Fruit fly (Drosophila melanogaster) whole organism, embryonic: ENCODE results near the gene tbc.

ENCODE experiments used
- Aef1 ChIP-seq: fragments of 200-800 bp; sonication (Bioruptor generic); IDR thresholded peaks from 3 replicates; pipeline ENCODE4 v1.3.6; 2022; ENCODE audit warnings: missing biosample characterization, missing genetic modification characterization
- Atf6 ChIP-seq: fragments of 200-800 bp; sonication (Bioruptor generic); IDR thresholded peaks from 2 replicates; pipeline ENCODE4 v1.3.6; 2022; ENCODE audit warnings: missing biosample characterization, missing genetic modification characterization
- Blimp-1 ChIP-seq: fragments of 200-800 bp; sonication (Bioruptor generic); optimal IDR thresholded peaks from 3 replicates; lab custom pipeline; 2018; ENCODE audit warnings: missing biosample characterization, missing genetic modification characterization, mild to moderate bottlenecking, moderate library complexity, missing genetic modification reagents
- CG10267 ChIP-seq: fragments of 200-800 bp; sonication (Bioruptor generic); optimal IDR thresholded peaks from 2 replicates; lab custom pipeline; 2018; ENCODE audit warnings: missing biosample characterization, mild to moderate bottlenecking, missing genetic modification characterization, moderate library complexity
- CG12155 ChIP-seq: fragments of 200-800 bp; sonication (Bioruptor generic); optimal IDR thresholded peaks from 3 replicates; lab custom pipeline; 2016; ENCODE audit warnings: missing biosample characterization, missing genetic modification characterization
- CG1233 ChIP-seq: fragments of 200-800 bp; sonication (Bioruptor generic); optimal IDR thresholded peaks from 4 replicates; lab custom pipeline; 2018; ENCODE audit warnings: missing biosample characterization, mild to moderate bottlenecking, missing genetic modification characterization
- CG13123 ChIP-seq: fragments of 200-800 bp; sonication (Bioruptor generic); optimal IDR thresholded peaks from 2 replicates; lab custom pipeline; 2016; ENCODE audit warnings: missing biosample characterization, missing genetic modification characterization
- CG13287 ChIP-seq: fragments of 200-800 bp; sonication (Bioruptor generic); IDR thresholded peaks from 2 replicates; pipeline ENCODE4 v1.3.6; 2022; ENCODE audit warnings: missing biosample characterization, missing genetic modification characterization; ENCODE audit not compliant: partially characterized antibody
- CG13624 ChIP-seq: fragments of 200-800 bp; sonication (Bioruptor generic); optimal IDR thresholded peaks from 2 replicates; lab custom pipeline; 2016; ENCODE audit warnings: missing biosample characterization, missing genetic modification characterization
- CG13894 ChIP-seq: fragments of 200-800 bp; sonication (Bioruptor generic); optimal IDR thresholded peaks from 3 replicates; lab custom pipeline; 2018; ENCODE audit warnings: missing biosample characterization, mild to moderate bottlenecking, missing genetic modification characterization, moderate library complexity
- CG14667 ChIP-seq: fragments of 200-800 bp; sonication (Bioruptor generic); IDR thresholded peaks from 2 replicates; pipeline ENCODE4 v1.3.6; 2022; ENCODE audit warnings: missing biosample characterization, missing genetic modification characterization
- CG15269 ChIP-seq: fragments of 200-800 bp; sonication (Bioruptor generic); optimal IDR thresholded peaks from 2 replicates; lab custom pipeline; 2018; ENCODE audit warnings: missing biosample characterization, mild to moderate bottlenecking, missing genetic modification characterization, moderate library complexity
- CG17361 ChIP-seq: fragments of 200-800 bp; sonication (Bioruptor generic); IDR thresholded peaks from 3 replicates; pipeline ENCODE4 v1.3.6; 2022; ENCODE audit warnings: missing biosample characterization, missing genetic modification characterization
- CG18619 ChIP-seq: fragments of 200-800 bp; sonication (Bioruptor generic); optimal IDR thresholded peaks from 3 replicates; lab custom pipeline; 2017; ENCODE audit warnings: missing biosample characterization, mild to moderate bottlenecking, missing genetic modification characterization
- CG31224 ChIP-seq: fragments of 200-800 bp; sonication (Bioruptor generic); IDR thresholded peaks from 2 replicates; pipeline ENCODE4 v1.3.6; 2022; ENCODE audit warnings: missing biosample characterization, missing genetic modification characterization
- CG4424 ChIP-seq: fragments of 200-800 bp; sonication (Bioruptor generic); optimal IDR thresholded peaks from 3 replicates; lab custom pipeline; 2016; ENCODE audit warnings: missing biosample characterization, missing genetic modification characterization
- CG4617 ChIP-seq: fragments of 200-800 bp; sonication (Bioruptor generic); optimal IDR thresholded peaks from 3 replicates; lab custom pipeline; 2016; ENCODE audit warnings: missing biosample characterization, missing genetic modification characterization, borderline replicate concordance
- CG5245 ChIP-seq: fragments of 200-800 bp; sonication (Bioruptor generic); optimal IDR thresholded peaks from 3 replicates; lab custom pipeline; 2016; ENCODE audit warnings: missing biosample characterization, missing genetic modification characterization
- CG7357 ChIP-seq: fragments of 200-800 bp; sonication (Bioruptor generic); IDR thresholded peaks from 3 replicates; pipeline ENCODE4 v1.3.6; 2022; ENCODE audit warnings: missing biosample characterization, missing genetic modification characterization
- CG7745 ChIP-seq: fragments of 200-800 bp; sonication (Bioruptor generic); optimal IDR thresholded peaks from 2 replicates; lab custom pipeline; 2018; ENCODE audit warnings: missing biosample characterization, mild to moderate bottlenecking, missing genetic modification characterization, moderate library complexity
- CG7963 ChIP-seq: fragments of 200-800 bp; sonication (Bioruptor generic); IDR thresholded peaks from 3 replicates; pipeline ENCODE4 v1.3.6; 2022; ENCODE audit warnings: missing biosample characterization, missing genetic modification characterization; ENCODE audit not compliant: partially characterized antibody
- CG8924 ChIP-seq: fragments of 200-800 bp; optimal IDR thresholded peaks from 3 replicates; lab custom pipeline; 2019; ENCODE audit warnings: missing biosample characterization, mild to moderate bottlenecking, missing genetic modification characterization, moderate library complexity
- CG9215 ChIP-seq: fragments of 200-800 bp; sonication (Bioruptor generic); IDR thresholded peaks from 2 replicates; pipeline ENCODE4 v1.3.6; 2022; ENCODE audit warnings: missing biosample characterization, missing genetic modification characterization
- CoRest ChIP-seq: fragments of 200-800 bp; sonication (Bioruptor generic); optimal IDR thresholded peaks from 3 replicates; lab custom pipeline; 2018; ENCODE audit warnings: missing biosample characterization, mild to moderate bottlenecking, missing genetic modification characterization, moderate library complexity
- Deaf1 ChIP-seq: fragments of 200-800 bp; optimal IDR thresholded peaks from 3 replicates; lab custom pipeline; 2019; ENCODE audit warnings: missing biosample characterization, mild to moderate bottlenecking, missing genetic modification characterization, moderate library complexity
- ERR ChIP-seq: fragments of 200-800 bp; sonication (Bioruptor generic); optimal IDR thresholded peaks from 2 replicates; lab custom pipeline; 2016; ENCODE audit warnings: missing biosample characterization, missing genetic modification characterization
- Eip74EF ChIP-seq, 2 experiments: fragments of 200-800 bp in 1 of 2; fragments of >200 bp in 1 of 2; sonication (Bioruptor generic) in 1 of 2; optimal IDR thresholded peaks; 2 replicates each; lab custom pipeline; 2017 to 2019; ENCODE audit warnings: missing biosample characterization in 2 of 2, missing genetic modification characterization in 2 of 2, mild to moderate bottlenecking in 1 of 2, moderate library complexity in 1 of 2
- Hey ChIP-seq: fragments of 200-800 bp; sonication (Bioruptor generic); optimal IDR thresholded peaks from 3 replicates; lab custom pipeline; 2018; ENCODE audit warnings: missing biosample characterization, mild to moderate bottlenecking, missing genetic modification characterization
- MBD-R2 ChIP-seq: fragments of 200-800 bp; sonication (Bioruptor generic); IDR thresholded peaks from 2 replicates; pipeline ENCODE4 v1.3.6; 2022; ENCODE audit warnings: missing biosample characterization, missing genetic modification characterization
- Mrtf ChIP-seq: fragments of 200-800 bp; sonication (Bioruptor generic); IDR thresholded peaks from 3 replicates; pipeline ENCODE4 v1.3.6; 2022; ENCODE audit warnings: missing biosample characterization, missing genetic modification characterization
- Optix ChIP-seq: fragments of 200-800 bp; sonication (Bioruptor generic); IDR thresholded peaks from 3 replicates; pipeline ENCODE4 v1.3.6; 2022; ENCODE audit warnings: missing biosample characterization, missing genetic modification characterization
- Sox102F ChIP-seq: fragments of 200-800 bp; sonication (Bioruptor generic); optimal IDR thresholded peaks from 2 replicates; lab custom pipeline; 2018; ENCODE audit warnings: missing biosample characterization, mild to moderate bottlenecking, missing genetic modification characterization, moderate library complexity
- Spps ChIP-seq: fragments of 200-800 bp; sonication (Bioruptor generic); optimal IDR thresholded peaks from 2 replicates; lab custom pipeline; 2018; ENCODE audit warnings: missing biosample characterization, mild to moderate bottlenecking, missing genetic modification characterization
- ab ChIP-seq: fragments of 200-800 bp; sonication (Bioruptor generic); optimal IDR thresholded peaks from 2 replicates; lab custom pipeline; 2016; ENCODE audit warnings: missing biosample characterization, missing genetic modification characterization
- ato ChIP-seq: fragments of 200-800 bp; sonication (Bioruptor generic); IDR thresholded peaks from 2 replicates; pipeline ENCODE4 v1.3.6; 2022; ENCODE audit warnings: missing biosample characterization, missing genetic modification characterization; ENCODE audit not compliant: partially characterized antibody
- az2 ChIP-seq: fragments of 200-800 bp; sonication (Bioruptor generic); optimal IDR thresholded peaks from 3 replicates; lab custom pipeline; 2016; ENCODE audit warnings: missing biosample characterization, missing genetic modification characterization
- cas ChIP-seq: fragments of 200-800 bp; sonication (Bioruptor generic); IDR thresholded peaks from 2 replicates; pipeline ENCODE4 v1.3.6; 2022; ENCODE audit warnings: missing biosample characterization, missing genetic modification characterization
- dpn ChIP-seq, 2 experiments: fragments of 200-800 bp; sonication (Bioruptor generic); optimal IDR thresholded peaks; 3 replicates each; lab custom pipeline; 2016; ENCODE audit warnings: missing biosample characterization in 2 of 2, missing genetic modification characterization in 2 of 2
- exex ChIP-seq: fragments of 200-800 bp; sonication (Bioruptor generic); optimal IDR thresholded peaks from 4 replicates; lab custom pipeline; 2018; ENCODE audit warnings: missing biosample characterization, mild to moderate bottlenecking, missing genetic modification characterization, moderate library complexity
- hb ChIP-seq: fragments of 200-800 bp; sonication (Bioruptor generic); IDR thresholded peaks from 3 replicates; pipeline ENCODE4 v1.3.6; 2022; ENCODE audit warnings: missing biosample characterization, missing genetic modification characterization; ENCODE audit not compliant: partially characterized antibody
- hkb ChIP-seq, 2 experiments: fragments of 200-800 bp in 1 of 2; fragments of >200 bp in 1 of 2; sonication (Bioruptor generic) in 1 of 2; IDR thresholded peaks in 1 of 2; optimal IDR thresholded peaks in 1 of 2; 2 replicates each; pipeline versions ENCODE4 v1.3.6 to Lab custom; 2017 to 2022; ENCODE audit warnings: missing biosample characterization in 1 of 2, missing genetic modification characterization in 1 of 2
- klu ChIP-seq: fragments of 200-800 bp; sonication (Bioruptor generic); IDR thresholded peaks from 2 replicates; pipeline ENCODE4 v1.3.6; 2022; ENCODE audit warnings: missing biosample characterization, missing genetic modification characterization
- lab ChIP-seq: fragments of 200-800 bp; sonication (Bioruptor generic); optimal IDR thresholded peaks from 3 replicates; lab custom pipeline; 2017; ENCODE audit warnings: missing biosample characterization, missing genetic modification characterization, mild to moderate bottlenecking, moderate library complexity, missing genetic modification reagents
- pzg ChIP-seq: fragments of 200-800 bp; sonication (Bioruptor generic); optimal IDR thresholded peaks from 3 replicates; lab custom pipeline; 2018; ENCODE audit warnings: missing biosample characterization, mild to moderate bottlenecking, missing genetic modification characterization, moderate library complexity
- seq ChIP-seq: fragments of 200-800 bp; sonication (Bioruptor generic); IDR thresholded peaks from 2 replicates; pipeline ENCODE4 v1.3.6; 2022; ENCODE audit warnings: missing biosample characterization, missing genetic modification characterization
- tna ChIP-seq: fragments of 200-800 bp; sonication (Bioruptor generic); IDR thresholded peaks from 2 replicates; pipeline ENCODE4 v1.3.6; 2022; ENCODE audit warnings: missing biosample characterization, missing genetic modification characterization; ENCODE audit not compliant: partially characterized antibody
- trh ChIP-seq: fragments of 200-800 bp; sonication (Bioruptor generic); optimal IDR thresholded peaks from 2 replicates; lab custom pipeline; 2016; ENCODE audit warnings: missing biosample characterization, missing genetic modification characterization
- ttk ChIP-seq: fragments of 200-800 bp; sonication (Bioruptor generic); IDR thresholded peaks from 2 replicates; pipeline ENCODE4 v2.1.2; 2022; ENCODE audit warnings: missing biosample characterization, missing genetic modification characterization
- usp ChIP-seq: fragments of >200 bp; optimal IDR thresholded peaks from 2 replicates; lab custom pipeline; 2017; ENCODE audit warnings: missing biosample characterization, missing genetic modification characterization

Gene tbc

DNA sequence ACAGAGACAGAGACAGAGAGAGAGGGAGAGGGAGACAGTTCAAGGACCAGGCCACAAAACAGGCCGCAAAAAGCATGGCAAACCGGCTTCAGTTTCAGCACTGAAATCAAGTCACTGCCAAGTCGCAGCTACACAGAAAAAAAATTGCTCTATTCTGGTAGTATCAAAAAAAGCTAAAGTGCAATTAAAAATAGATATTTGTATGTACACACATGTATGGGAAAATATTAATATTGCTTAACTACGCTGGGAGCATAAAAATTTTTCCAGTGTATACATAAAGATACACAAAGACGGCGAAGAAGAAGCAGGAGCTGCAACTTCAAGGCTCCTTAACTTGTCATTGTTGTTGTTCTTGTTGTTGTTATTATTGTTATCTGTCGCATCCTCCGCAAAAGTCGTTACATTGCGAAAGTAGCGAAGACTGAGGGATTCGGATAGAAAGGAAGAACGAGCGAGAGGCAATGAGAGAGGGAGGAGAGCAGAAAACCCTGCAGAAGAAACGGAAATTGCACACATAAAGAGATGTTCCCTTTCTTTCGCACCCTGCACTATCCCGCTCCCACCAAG lies 52.0 kb downstream of the tbc start (continued):
- TF ChIP-seq CG7963 (GFP tag; lab: Robert Waterston, UW) = no peak
- no peak for TF ChIP-seq ato (GFP tag; lab: Robert Waterston, UW)
- TF ChIP-seq ab (GFP tag; lab: Kevin White, UChicago) = no peak
- TF ChIP-seq Aef1 (GFP tag; lab: Robert Waterston, UW) = peak; percentile 41; the same call in 2 of the 3 replicates
- TF ChIP-seq Atf6 = peak; percentile 19; the same call in 1 of the 2 replicates
- peak; percentile 63 for TF ChIP-seq Sox102F (GFP tag; lab: Kevin White, UChicago)
- TF ChIP-seq CG13894 (tag; lab: Kevin White, UChicago) = no peak
- TF ChIP-seq Hey (tag; lab: Kevin White, UChicago) = no peak
- no peak for TF ChIP-seq CG13123 (GFP tag; lab: Kevin White, UChicago)
- TF ChIP-seq CG18619 (GFP tag; lab: Kevin White, UChicago) = peak; percentile 7
- no peak for TF ChIP-seq ERR (GFP tag; lab: Kevin White, UChicago)
- no peak for TF ChIP-seq CG14667 (GFP tag; lab: Robert Waterston, UW)
- no peak for TF ChIP-seq CG4617 (GFP tag; lab: Kevin White, UChicago)
- no peak for TF ChIP-seq hkb (optimal IDR thresholded peaks at IDR 0.05; lab: Kevin White, UChicago)
- TF ChIP-seq hkb (GFP tag; IDR thresholded peaks at IDR 0.05; lab: Robert Waterston, UW) = peak; percentile 39; the same call in 1 of the 2 replicates
- TF ChIP-seq CoRest (tag; lab: Kevin White, UChicago) = peak; percentile 28
- TF ChIP-seq CG10267 = no peak
- no peak for TF ChIP-seq CG13287
- no peak for TF ChIP-seq usp (GFP tag; lab: Kevin White, UChicago)
- no peak for TF ChIP-seq exex (tag; lab: Kevin White, UChicago)
- TF ChIP-seq CG9215 (GFP tag; lab: Robert Waterston, UW) = no peak
- TF ChIP-seq pzg (GFP tag; lab: Kevin White, UChicago) = no peak
- TF ChIP-seq cas = no peak
- no peak for TF ChIP-seq tna
- no peak for TF ChIP-seq CG7357
- no peak for TF ChIP-seq CG1233 (GFP tag; lab: Kevin White, UChicago)
- no peak for TF ChIP-seq Optix (GFP tag; lab: Robert Waterston, UW)
- no peak for TF ChIP-seq CG8924 (tag; lab: Kevin White, UChicago)
- no peak for TF ChIP-seq trh
- TF ChIP-seq Spps (tag; lab: Kevin White, UChicago) = no peak
- no peak for TF ChIP-seq lab (GFP tag; lab: Kevin White, UChicago)
- TF ChIP-seq Deaf1 (tag; lab: Kevin White, UChicago) = no peak
- TF ChIP-seq Mrtf = no peak
- no peak for TF ChIP-seq CG7745 (tag; lab: Kevin White, UChicago)
- no peak for TF ChIP-seq Blimp-1 (GFP tag; lab: Kevin White, UChicago)
- no peak for TF ChIP-seq klu (GFP tag; lab: Robert Waterston, UW)
- TF ChIP-seq Eip74EF (GFP tag; optimal IDR thresholded peaks at IDR 0.05; lab: Kevin White, UChicago) = no peak
- TF ChIP-seq hb (GFP tag; lab: Robert Waterston, UW) = no peak
- 0 out of 2 replicates have a peak, but pooled peaks have one; percentile 29 for TF ChIP-seq seq (GFP tag; lab: Robert Waterston, UW)
- TF ChIP-seq dpn (GFP tag; optimal IDR thresholded peaks at IDR 0.05; lab: Kevin White, UChicago) = peak; percentile 22 to 35
- 0 out of 3 replicates have a peak, but pooled peaks have one; percentile 35 for TF ChIP-seq CG17361 (GFP tag; lab: Robert Waterston, UW)
- no peak for TF ChIP-seq CG13624 (GFP tag; lab: Kevin White, UChicago)
- TF ChIP-seq az2 (GFP tag; lab: Kevin White, UChicago) = peak; percentile 46
- TF ChIP-seq CG15269 (tag; lab: Kevin White, UChicago) = peak; percentile 36
- no peak for TF ChIP-seq CG4424
- TF ChIP-seq MBD-R2 (GFP tag; lab: Robert Waterston, UW) = no peak
- no peak for TF ChIP-seq CG5245 (GFP tag; lab: Kevin White, UChicago)
- TF ChIP-seq CG12155 (GFP tag; lab: Kevin White, UChicago) = no peak
- 0 out of 2 replicates have a peak, but pooled peaks have one; percentile 6 for TF ChIP-seq CG31224
- TF ChIP-seq ttk (GFP tag; lab: Robert Waterston, UW) = 0 out of 2 replicates have a peak, but pooled peaks have one; percentile 38
